Worm (Caenorhabditis elegans) whole organism, L2 larva: ENCODE results near the gene Y56A3A.2.

Source experiments
- C34F6.9 ChIP-seq: fragments of 150-350 bp; optimal IDR thresholded peaks from 2 replicates; lab custom pipeline; 2014; ENCODE audit warnings: missing biosample characterization, missing genetic modification characterization
- F13H6.1 ChIP-seq: sonication (generic microtip); optimal IDR thresholded peaks from 2 replicates; lab custom pipeline; 2016; ENCODE audit warnings: missing genetic modification characterization, missing compliant biosample characterization
- R02D3.7 ChIP-seq: fragments of 150-350 bp; optimal IDR thresholded peaks from 2 replicates; lab custom pipeline; 2014; ENCODE audit warnings: missing biosample characterization, missing genetic modification characterization
- Y55F3AM.14 ChIP-seq: fragments of 200-800 bp; sonication (Bioruptor generic); optimal IDR thresholded peaks from 2 replicates; lab custom pipeline; 2018; ENCODE audit warnings: mild to moderate bottlenecking, missing genetic modification characterization, missing compliant biosample characterization
- alr-1 ChIP-seq: fragments of 150-350 bp; optimal IDR thresholded peaks from 2 replicates; lab custom pipeline; 2014; ENCODE audit warnings: missing biosample characterization, missing genetic modification characterization
- ama-1 ChIP-seq: fragments of 150-350 bp; optimal IDR thresholded peaks from 2 replicates; lab custom pipeline; 2018; ENCODE audit warnings: inconsistent platforms
- blmp-1 ChIP-seq: sonication (generic microtip); optimal IDR thresholded peaks from 2 replicates; lab custom pipeline; 2017; ENCODE audit warnings: missing genetic modification characterization, mild to moderate bottlenecking, missing compliant biosample characterization, antibody characterized with exemption, moderate library complexity; ENCODE audit not compliant: insufficient read depth
- ceh-16 ChIP-seq: fragments of 150-350 bp; optimal IDR thresholded peaks from 2 replicates; lab custom pipeline; 2014; ENCODE audit warnings: missing biosample characterization, missing genetic modification characterization
- ceh-82 ChIP-seq: fragments of 150-350 bp; optimal IDR thresholded peaks from 2 replicates; lab custom pipeline; 2014; ENCODE audit warnings: missing biosample characterization, missing genetic modification characterization
- crh-2 ChIP-seq: sonication (generic microtip); optimal IDR thresholded peaks from 2 replicates; lab custom pipeline; 2017; ENCODE audit warnings: missing biosample characterization, missing genetic modification characterization
- dmd-4 ChIP-seq: sonication (generic microtip); optimal IDR thresholded peaks from 2 replicates; lab custom pipeline; 2017; ENCODE audit warnings: missing biosample characterization, missing genetic modification characterization
- egl-27 ChIP-seq: sonication (generic microtip); optimal IDR thresholded peaks from 3 replicates; lab custom pipeline; 2017; ENCODE audit warnings: missing biosample characterization, missing genetic modification reagents, missing genetic modification characterization
- elt-3 ChIP-seq: sonication (generic microtip); optimal IDR thresholded peaks from 2 replicates; lab custom pipeline; 2017; ENCODE audit warnings: missing biosample characterization, missing genetic modification characterization
- fos-1 ChIP-seq: fragments of 150-350 bp; optimal IDR thresholded peaks from 2 replicates; lab custom pipeline; 2014; ENCODE audit warnings: missing biosample characterization, missing genetic modification characterization
- gmeb-1 ChIP-seq: fragments of 150-350 bp; optimal IDR thresholded peaks from 2 replicates; lab custom pipeline; 2014; ENCODE audit warnings: missing biosample characterization, missing genetic modification characterization
- lin-11 ChIP-seq: fragments of 150-350 bp; sonication (generic microtip); optimal IDR thresholded peaks from 2 replicates; lab custom pipeline; 2014; ENCODE audit warnings: missing biosample characterization, missing genetic modification characterization, inconsistent platforms, mixed read lengths
- lin-13 ChIP-seq: fragments of 150-350 bp; optimal IDR thresholded peaks from 2 replicates; lab custom pipeline; 2014; ENCODE audit warnings: missing biosample characterization, missing genetic modification reagents, missing genetic modification characterization
- lin-39 ChIP-seq: fragments of 150-350 bp; optimal IDR thresholded peaks from 2 replicates; lab custom pipeline; 2014; ENCODE audit warnings: missing biosample characterization, missing genetic modification reagents, missing genetic modification characterization
- lsy-2 ChIP-seq, 2 experiments: fragments of 150-350 bp in 1 of 2; sonication (generic microtip) in 1 of 2; optimal IDR thresholded peaks; 2 replicates each; lab custom pipeline; 2014 to 2017; ENCODE audit warnings: missing biosample characterization in 2 of 2, missing genetic modification characterization in 2 of 2
- mab-5 ChIP-seq: fragments of 150-350 bp; optimal IDR thresholded peaks from 2 replicates; lab custom pipeline; 2014; ENCODE audit warnings: missing biosample characterization, missing genetic modification characterization
- mbf-1 ChIP-seq: sonication (generic microtip); optimal IDR thresholded peaks from 2 replicates; lab custom pipeline; 2017; ENCODE audit warnings: missing biosample characterization, missing genetic modification characterization
- mdl-1 ChIP-seq, 2 experiments: fragments of 150-350 bp in 1 of 2; sonication (generic microtip) in 1 of 2; optimal IDR thresholded peaks; 2 replicates each; lab custom pipeline; 2017; ENCODE audit warnings: missing biosample characterization in 2 of 2, missing genetic modification characterization in 2 of 2
- nhr-10 ChIP-seq: sonication (generic microtip); optimal IDR thresholded peaks from 2 replicates; lab custom pipeline; 2017; ENCODE audit warnings: missing biosample characterization, missing genetic modification characterization
- nhr-11 ChIP-seq: fragments of 150-350 bp; optimal IDR thresholded peaks from 2 replicates; lab custom pipeline; 2014; ENCODE audit warnings: missing biosample characterization, missing genetic modification characterization
- nhr-129 ChIP-seq: fragments of 150-350 bp; optimal IDR thresholded peaks from 2 replicates; lab custom pipeline; 2014; ENCODE audit warnings: missing biosample characterization, missing genetic modification characterization
- nhr-21 ChIP-seq: fragments of 150-350 bp; optimal IDR thresholded peaks from 2 replicates; lab custom pipeline; 2014; ENCODE audit warnings: missing biosample characterization, missing genetic modification characterization
- nhr-237 ChIP-seq: fragments of 150-350 bp; optimal IDR thresholded peaks from 2 replicates; lab custom pipeline; 2014; ENCODE audit warnings: missing biosample characterization, missing genetic modification characterization
- nhr-6 ChIP-seq: fragments of 150-350 bp; optimal IDR thresholded peaks from 2 replicates; lab custom pipeline; 2014; ENCODE audit warnings: missing biosample characterization, missing genetic modification characterization
- nhr-77 ChIP-seq: fragments of 150-350 bp; optimal IDR thresholded peaks from 2 replicates; lab custom pipeline; 2014; ENCODE audit warnings: missing biosample characterization, missing genetic modification characterization
- peb-1 ChIP-seq: fragments of 150-350 bp; optimal IDR thresholded peaks from 2 replicates; lab custom pipeline; 2014; ENCODE audit warnings: missing biosample characterization, missing genetic modification characterization
- sem-4 ChIP-seq: fragments of 150-350 bp; optimal IDR thresholded peaks from 2 replicates; lab custom pipeline; 2014; ENCODE audit warnings: missing biosample characterization, missing genetic modification reagents, missing genetic modification characterization
- skn-1 ChIP-seq: sonication (generic microtip); optimal IDR thresholded peaks from 2 replicates; lab custom pipeline; 2017; ENCODE audit warnings: missing biosample characterization, missing genetic modification characterization
- sma-3 ChIP-seq: sonication (generic microtip); optimal IDR thresholded peaks from 2 replicates; lab custom pipeline; 2016; ENCODE audit warnings: missing genetic modification reagents, missing genetic modification characterization, missing compliant biosample characterization
- sma-9 ChIP-seq, 2 experiments: fragments of 150-350 bp in 1 of 2; sonication (generic microtip) in 1 of 2; optimal IDR thresholded peaks; 2 replicates each; lab custom pipeline; 2014 to 2016; ENCODE audit warnings: missing genetic modification characterization in 2 of 2, mild to moderate bottlenecking in 1 of 2, missing biosample characterization in 1 of 2, missing compliant biosample characterization in 1 of 2, missing genetic modification reagents in 1 of 2, moderate library complexity in 1 of 2
- snpc-4 ChIP-seq: fragments of 150-350 bp; optimal IDR thresholded peaks from 2 replicates; lab custom pipeline; 2014; ENCODE audit warnings: missing biosample characterization, missing genetic modification characterization
- unc-39 ChIP-seq: fragments of 150-350 bp; optimal IDR thresholded peaks from 2 replicates; lab custom pipeline; 2014; ENCODE audit warnings: missing biosample characterization, missing genetic modification characterization
- unc-55 ChIP-seq: fragments of 150-350 bp; sonication (generic microtip); optimal IDR thresholded peaks from 3 replicates; lab custom pipeline; 2014; ENCODE audit warnings: missing biosample characterization, missing genetic modification reagents, missing genetic modification characterization
- zag-1 ChIP-seq: fragments of 150-350 bp; optimal IDR thresholded peaks from 2 replicates; lab custom pipeline; 2014; ENCODE audit warnings: missing biosample characterization, missing genetic modification characterization
- ztf-1 ChIP-seq: fragments of 200-800 bp; sonication (Bioruptor generic); conservative IDR thresholded peaks from 2 replicates; pipeline ENCODE4 v1.3.6; 2022; ENCODE audit warnings: missing genetic modification characterization, missing compliant biosample characterization
- ztf-11 ChIP-seq: sonication (generic microtip); optimal IDR thresholded peaks from 2 replicates; lab custom pipeline; 2017; ENCODE audit warnings: missing biosample characterization, missing genetic modification characterization
- ztf-4 ChIP-seq: fragments of 150-350 bp; optimal IDR thresholded peaks from 2 replicates; lab custom pipeline; 2014; ENCODE audit warnings: missing biosample characterization, missing genetic modification characterization

Y56A3A.2 gene

DNA sequence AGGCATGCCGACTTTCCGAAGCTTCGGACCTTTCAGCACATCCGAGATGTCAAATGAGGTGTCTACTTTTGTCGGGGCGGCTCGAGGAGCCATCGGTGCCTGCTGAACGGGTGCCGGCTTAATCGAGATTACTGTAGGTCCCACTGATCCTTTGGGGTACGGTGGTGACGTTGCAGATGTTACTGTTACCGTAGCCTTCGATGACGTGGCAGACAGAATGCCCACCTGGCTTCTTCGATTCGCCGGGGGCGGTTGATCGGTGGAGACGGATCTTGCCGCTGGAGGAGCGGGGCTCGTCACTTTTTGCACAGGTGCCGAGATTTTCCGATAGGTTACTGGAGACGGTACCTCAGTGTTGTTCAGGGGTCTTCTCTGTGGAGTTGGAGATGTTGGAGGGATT, 9.6 kb upstream of the Y56A3A.2 start:
- TF ChIP-seq ztf-4 (no peak), nhr-21 (no peak), lin-13 (GFP tag; lab: Kevin White, UChicago) (no peak), ztf-11 (tag; lab: Kevin White, UChicago) (no peak), nhr-129 (tag; lab: Kevin White, UChicago) (no peak), alr-1 (tag; lab: Kevin White, UChicago) (no peak), unc-55 (no peak), fos-1 (no peak), peb-1 (no peak)

DNA sequence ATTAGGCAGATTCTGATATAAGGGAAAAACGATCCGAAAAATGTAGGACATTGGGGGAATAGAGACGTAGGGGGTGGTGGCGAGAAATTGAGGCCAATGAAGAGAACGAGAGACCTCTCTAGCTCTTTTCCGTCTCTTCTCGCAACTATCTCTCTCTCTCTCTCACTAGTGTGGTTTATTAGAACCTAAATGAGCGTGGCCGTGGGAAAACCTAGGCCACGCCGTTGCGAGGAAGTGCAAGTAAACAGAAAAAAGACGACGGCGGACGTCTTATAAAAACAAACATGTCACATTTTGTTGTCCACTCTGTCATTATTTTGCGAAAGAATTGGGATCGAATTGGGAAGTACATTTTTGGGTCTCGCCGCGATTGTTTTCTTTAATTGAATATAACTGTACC, 8.0 kb upstream of the Y56A3A.2 start:
- TF ChIP-seq ztf-1 (GFP tag; lab: Robert Waterston, UW) = no peak
- peak; percentile 77 for TF ChIP-seq egl-27 (tag; lab: Kevin White, UChicago)
- no peak for TF ChIP-seq nhr-237 (tag; lab: Kevin White, UChicago)
- peak; percentile 89 for TF ChIP-seq unc-55
- TF ChIP-seq ama-1 (lab: Kevin White, UChicago) = no peak
- TF ChIP-seq nhr-129 (tag; lab: Kevin White, UChicago) = peak; percentile 94
- TF ChIP-seq lin-11 (tag; lab: Kevin White, UChicago) = no peak
- peak; percentile 67 for TF ChIP-seq zag-1 (tag; lab: Kevin White, UChicago)
- no peak for TF ChIP-seq lin-39 (tag; lab: Kevin White, UChicago)
- no peak for TF ChIP-seq elt-3 (tag; lab: Kevin White, UChicago)
- TF ChIP-seq peb-1 = no peak
- peak; percentile 79 for TF ChIP-seq sma-3 (GFP tag; lab: Kevin White, UChicago)
- TF ChIP-seq R02D3.7 (tag; lab: Kevin White, UChicago) = no peak
- TF ChIP-seq ceh-82 (tag; lab: Kevin White, UChicago) = peak; percentile 3
- peak; percentile 59 for TF ChIP-seq nhr-21
- peak; percentile 10 for TF ChIP-seq nhr-10
- TF ChIP-seq ztf-4 = no peak
- TF ChIP-seq dmd-4 = no peak
- TF ChIP-seq ztf-11 (tag; lab: Kevin White, UChicago) = no peak
- no peak for TF ChIP-seq mbf-1 (tag; lab: Kevin White, UChicago)
- peak; percentile 62 for TF ChIP-seq mab-5
- peak; percentile 92 for TF ChIP-seq lin-13 (GFP tag; lab: Kevin White, UChicago)
- TF ChIP-seq F13H6.1 = peak; percentile 91
- TF ChIP-seq sem-4 (tag; lab: Kevin White, UChicago) = peak; percentile 94
- peak; percentile 76 for TF ChIP-seq gmeb-1 (tag; lab: Kevin White, UChicago)
- no peak for TF ChIP-seq sma-9 (GFP tag; optimal IDR thresholded peaks at IDR 0.05; lab: Kevin White, UChicago)
- TF ChIP-seq sma-9 (tag; optimal IDR thresholded peaks at IDR 0.05; lab: Kevin White, UChicago) = no peak
- TF ChIP-seq unc-39 (tag; lab: Kevin White, UChicago) = no peak
- peak; percentile 93 for TF ChIP-seq crh-2 (tag; lab: Kevin White, UChicago)
- peak; percentile 94 for TF ChIP-seq C34F6.9 (tag; lab: Kevin White, UChicago)
- TF ChIP-seq skn-1 (tag; lab: Kevin White, UChicago) = peak; percentile 58
- peak; percentile 53 for TF ChIP-seq Y55F3AM.14 (GFP tag; lab: Kevin White, UChicago)
- TF ChIP-seq snpc-4 (tag; lab: Kevin White, UChicago) = peak; percentile 89
- TF ChIP-seq ceh-16 = no peak
- peak in 1 of 2 experiments; percentile 65 for TF ChIP-seq mdl-1 (tag; optimal IDR thresholded peaks at IDR 0.05; lab: Kevin White, UChicago)
- TF ChIP-seq nhr-77 = no peak
- TF ChIP-seq nhr-11 = no peak
- TF ChIP-seq blmp-1 = no peak
- TF ChIP-seq lsy-2 (tag; optimal IDR thresholded peaks at IDR 0.05; lab: Kevin White, UChicago) = peak; percentile 63 to 91
- TF ChIP-seq fos-1 = peak; percentile 83
- peak; percentile 29 for TF ChIP-seq nhr-6 (tag; lab: Kevin White, UChicago)

DNA sequence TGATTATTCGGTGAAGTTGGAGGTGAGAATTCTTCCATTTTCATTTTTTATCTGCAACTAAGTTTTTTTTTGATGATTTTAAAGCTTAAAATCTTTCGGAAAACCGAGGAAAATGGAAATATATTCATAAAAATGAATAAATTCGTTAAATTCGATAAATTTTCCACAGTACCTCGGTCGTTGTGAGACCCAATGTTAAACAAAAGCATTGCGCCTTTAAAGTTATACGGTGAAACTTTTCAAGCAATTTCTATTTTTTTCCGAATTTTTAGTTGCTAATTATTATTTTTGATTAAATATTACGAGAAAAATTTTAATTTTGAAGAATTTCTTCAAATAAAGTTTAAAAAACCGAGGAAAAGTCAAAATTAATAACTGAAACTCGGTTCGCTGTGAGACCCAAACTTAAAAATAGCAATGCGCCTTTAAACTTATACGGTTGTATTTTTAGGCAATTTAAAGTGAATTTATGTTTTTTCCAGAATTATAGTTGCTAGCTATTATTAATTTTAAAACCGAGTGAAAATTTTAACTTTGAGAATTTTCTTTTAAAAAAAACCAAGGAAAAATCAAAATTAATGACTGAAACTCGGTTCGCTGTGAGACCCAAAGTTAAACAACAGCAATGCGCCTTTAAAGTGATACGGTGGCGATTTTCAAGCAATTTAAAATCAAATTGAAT, 7.3 kb upstream of the Y56A3A.2 start, which contains the start of gene taf-12:
Gene taf-12, minus strand, starts transcription at position 51 of the 682 bp plus-strand sequence.
- TF ChIP-seq sma-9 (GFP tag; optimal IDR thresholded peaks at IDR 0.05; lab: Kevin White, UChicago) (no peak), sma-9 (tag; optimal IDR thresholded peaks at IDR 0.05; lab: Kevin White, UChicago) (no peak), nhr-77 (no peak)
